Worm (Caenorhabditis elegans): ENCODE data around the gene C32D5.4.

C32D5.4 gene

DNA sequence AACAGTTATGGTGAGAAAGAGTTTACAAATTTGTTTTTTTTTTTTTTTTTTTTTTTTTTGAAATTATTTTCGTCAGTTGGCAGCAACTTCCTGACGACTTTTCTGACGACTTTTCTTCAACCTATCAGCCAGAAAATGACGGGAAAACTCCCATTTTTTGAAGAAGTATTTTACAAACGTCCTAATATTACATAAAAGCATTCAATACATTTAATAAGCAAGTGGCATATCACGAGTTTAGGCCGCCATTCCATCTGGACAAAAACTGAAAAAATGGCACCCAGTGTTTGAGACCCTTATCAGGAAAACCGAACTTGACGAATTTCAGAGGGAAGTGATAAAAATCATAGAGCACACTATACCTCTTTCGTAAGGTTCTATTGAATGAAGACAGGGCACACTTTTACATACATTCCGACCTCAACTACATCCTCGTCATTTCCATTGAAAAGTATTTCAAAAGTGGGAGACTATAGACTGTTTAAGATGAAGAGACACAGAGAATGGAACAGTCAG lies 11.9 kb upstream of the C32D5.4 start:
- TF ChIP-seq syd-9 (tag; optimal IDR thresholded peaks at IDR 0.05) (no peak), unc-3 (GFP tag; conservative IDR thresholded peaks at IDR 0.05) (no peak), unc-3 (tag; optimal IDR thresholded peaks at IDR 0.05) (no peak)

DNA sequence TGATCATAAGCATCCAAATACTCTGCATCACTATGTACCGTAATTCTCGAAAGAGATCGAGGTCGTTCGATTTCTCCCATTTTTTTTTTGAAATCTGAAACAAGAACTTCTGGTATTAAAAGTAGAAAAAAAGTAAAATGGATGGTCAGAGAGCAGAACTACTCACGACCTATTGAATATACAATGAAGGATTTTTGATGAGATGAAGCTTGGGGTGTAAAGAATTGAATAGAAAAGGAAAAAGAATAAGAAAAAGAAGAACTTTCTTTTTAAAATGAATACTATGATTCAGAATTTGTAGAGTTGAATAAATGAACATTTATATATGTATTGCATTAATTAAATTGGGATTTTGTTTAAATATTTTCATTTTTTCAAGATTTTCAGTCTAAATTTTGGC lies 11.0 kb upstream of the C32D5.4 start, which contains the start of gene ttc-39B:
Gene ttc-39B (minus strand): TSS at position 101 of the 400 bp plus-strand sequence.
- TF ChIP-seq unc-3 (GFP tag; conservative IDR thresholded peaks at IDR 0.05) (no peak), unc-3 (tag; optimal IDR thresholded peaks at IDR 0.05) (no peak), hlh-15 (tag; optimal IDR thresholded peaks at IDR 0.05) (no peak), Y22D7AL.16 (tag; optimal IDR thresholded peaks at IDR 0.05) (no peak), ceh-30 (tag; optimal IDR thresholded peaks at IDR 0.05) (no peak), K09A11.1 (tag; optimal IDR thresholded peaks at IDR 0.05; ENCODE audit: insufficient read depth) (no peak), ceh-45 (GFP tag; IDR thresholded peaks at IDR 0.05) (no peak), ceh-48 (tag; optimal IDR thresholded peaks at IDR 0.05) (no peak), ztf-16 (tag; optimal IDR thresholded peaks at IDR 0.05) (no peak), T23F11.4 (GFP tag; optimal IDR thresholded peaks at IDR 0.05) (no peak)

DNA sequence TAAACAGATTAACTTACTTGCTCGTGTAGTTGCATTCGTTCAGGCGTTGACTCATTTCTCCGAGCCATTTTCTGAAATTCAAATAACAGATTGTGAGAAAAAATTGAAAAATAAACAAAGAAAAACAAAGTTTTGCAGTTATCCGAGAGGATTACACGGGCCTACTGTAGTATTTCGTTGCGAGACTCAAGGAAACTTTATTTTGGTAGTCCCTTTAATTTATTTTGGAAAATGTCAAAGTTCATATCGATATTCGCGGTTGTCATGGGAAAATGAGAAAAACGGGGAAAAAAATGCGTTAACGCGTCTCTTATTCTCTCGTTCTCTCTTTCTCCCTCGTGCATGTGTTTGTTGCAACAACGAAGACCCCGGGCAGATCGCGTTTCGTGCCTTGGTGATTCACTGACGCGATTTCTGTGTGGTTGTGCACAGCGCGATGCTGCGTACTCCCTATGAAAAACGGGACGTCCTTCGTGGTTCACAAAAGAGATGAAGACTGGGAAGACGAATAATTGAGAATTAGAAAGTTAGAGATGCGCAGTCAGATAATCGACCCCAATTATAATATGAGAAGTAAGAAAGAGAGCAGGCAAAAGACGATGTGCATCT lies 8.4 kb upstream of the C32D5.4 start, which contains the start of gene set-4:
Gene set-4 (minus strand): TSS at position 120 of the 609 bp plus-strand sequence.
- TF ChIP-seq ceh-19 (GFP tag; optimal IDR thresholded peaks at IDR 0.05) (peak; percentile 42), ceh-14 (tag; optimal IDR thresholded peaks at IDR 0.05) (peak; percentile 46), hlh-6 (tag; optimal IDR thresholded peaks at IDR 0.05) (no peak), pat-9 (tag; optimal IDR thresholded peaks at IDR 0.05) (no peak), pros-1 (tag; optimal IDR thresholded peaks at IDR 0.05) (peak; percentile 84), ceh-18 (tag; optimal IDR thresholded peaks at IDR 0.05) (peak; percentile 81), ceh-2 (tag; optimal IDR thresholded peaks at IDR 0.05) (peak; percentile 30), hlh-8 (tag; optimal IDR thresholded peaks at IDR 0.05) (peak; percentile 35), hlh-30 (tag; optimal IDR thresholded peaks at IDR 0.05; ENCODE audit: insufficient read depth) (peak; percentile 85), unc-86 (tag; optimal IDR thresholded peaks at IDR 0.05) (peak; percentile 67), fkh-10 (GFP tag; optimal IDR thresholded peaks at IDR 0.05) (peak; percentile 39), Y22D7AL.16 (tag; optimal IDR thresholded peaks at IDR 0.05) (no peak), nhr-11 (tag; optimal IDR thresholded peaks at IDR 0.05) (no peak), hlh-13 (GFP tag; optimal IDR thresholded peaks at IDR 0.05) (no peak), ref-2 (tag; optimal IDR thresholded peaks at IDR 0.05) (peak; percentile 80), sox-4 (tag; optimal IDR thresholded peaks at IDR 0.05) (no peak), lin-11 (tag; optimal IDR thresholded peaks at IDR 0.05) (no peak), ceh-9 (tag; optimal IDR thresholded peaks at IDR 0.05) (no peak), mec-3 (tag; optimal IDR thresholded peaks at IDR 0.05; ENCODE audit: borderline replicate concordance) (no peak), pha-2 (tag; optimal IDR thresholded peaks at IDR 0.05) (no peak), dve-1 (tag; optimal IDR thresholded peaks at IDR 0.05) (no peak), K02D7.2 (tag; optimal IDR thresholded peaks at IDR 0.05) (no peak), pha-4 (tag; optimal IDR thresholded peaks at IDR 0.05) (no peak), ceh-45 (GFP tag; IDR thresholded peaks at IDR 0.05) (no peak), ama-1 (optimal IDR thresholded peaks at IDR 0.05) (no peak), unc-42 (tag; optimal IDR thresholded peaks at IDR 0.05) (peak; percentile 74), elt-4 (tag; optimal IDR thresholded peaks at IDR 0.05) (no peak), C08G9.2 (tag; optimal IDR thresholded peaks at IDR 0.05) (peak; percentile 12), gmeb-2 (tag; optimal IDR thresholded peaks at IDR 0.05) (no peak), sox-2 (GFP tag; IDR thresholded peaks at IDR 0.05) (no peak; the same call in 1 of the 2 replicates), lim-6 (tag; optimal IDR thresholded peaks at IDR 0.05) (no peak), pqm-1 (tag; optimal IDR thresholded peaks at IDR 0.05) (no peak), C38D4.7 (GFP tag; optimal IDR thresholded peaks at IDR 0.05) (no peak), elt-2 (tag; optimal IDR thresholded peaks at IDR 0.05) (peak; percentile 53), T23F11.4 (GFP tag; optimal IDR thresholded peaks at IDR 0.05) (no peak), ahr-1 (tag; optimal IDR thresholded peaks at IDR 0.05) (no peak), sdc-2 (tag; optimal IDR thresholded peaks at IDR 0.05) (peak; percentile 37), ceh-6 (GFP tag; optimal IDR thresholded peaks at IDR 0.05) (no peak), pax-1 (tag; optimal IDR thresholded peaks at IDR 0.05) (no peak), dmd-4 (tag; optimal IDR thresholded peaks at IDR 0.05; ENCODE audit: borderline replicate concordance) (peak; percentile 7)
